Fruit fly (Drosophila melanogaster) whole organism, embryonic: ENCODE data around the gene CG6962.

Experiments
- Bgb ChIP-seq: fragments of 200-800 bp; sonication (Bioruptor generic); IDR thresholded peaks from 2 replicates; pipeline ENCODE4 v1.3.6; 2022; ENCODE audit warnings: missing biosample characterization, missing genetic modification characterization; ENCODE audit not compliant: partially characterized antibody
- CG10431 ChIP-seq: fragments of 200-800 bp; sonication (Bioruptor generic); optimal IDR thresholded peaks from 3 replicates; lab custom pipeline; 2018; ENCODE audit warnings: missing biosample characterization, mild to moderate bottlenecking, missing genetic modification characterization
- CG11093 ChIP-seq: fragments of 200-800 bp; sonication (Bioruptor generic); IDR thresholded peaks from 3 replicates; pipeline ENCODE4 v1.3.6; 2022; ENCODE audit warnings: missing biosample characterization, missing genetic modification characterization
- CG11504 ChIP-seq: fragments of 200-800 bp; sonication (Bioruptor generic); optimal IDR thresholded peaks from 3 replicates; lab custom pipeline; 2019; ENCODE audit warnings: missing biosample characterization, mild to moderate bottlenecking, missing genetic modification characterization, moderate library complexity
- CG12299 ChIP-seq: fragments of 200-800 bp; sonication (Bioruptor generic); optimal IDR thresholded peaks from 2 replicates; lab custom pipeline; 2018; ENCODE audit warnings: missing biosample characterization, mild to moderate bottlenecking, missing genetic modification characterization
- CG14441 ChIP-seq: fragments of 200-800 bp; sonication (Bioruptor generic); IDR thresholded peaks from 2 replicates; pipeline ENCODE4 v1.3.6; 2022; ENCODE audit warnings: missing biosample characterization, missing genetic modification characterization
- CG14667 ChIP-seq: fragments of 200-800 bp; sonication (Bioruptor generic); IDR thresholded peaks from 2 replicates; pipeline ENCODE4 v1.3.6; 2022; ENCODE audit warnings: missing biosample characterization, missing genetic modification characterization
- CG1602 ChIP-seq: fragments of 200-800 bp; sonication (Bioruptor generic); optimal IDR thresholded peaks from 3 replicates; lab custom pipeline; 2016; ENCODE audit warnings: missing biosample characterization, missing genetic modification characterization
- CG1792 ChIP-seq: fragments of 200-800 bp; sonication (Bioruptor generic); optimal IDR thresholded peaks from 2 replicates; lab custom pipeline; 2016; ENCODE audit warnings: missing biosample characterization, missing genetic modification characterization
- CG1832 ChIP-seq: fragments of 200-800 bp; sonication (Bioruptor generic); optimal IDR thresholded peaks from 2 replicates; lab custom pipeline; 2017; ENCODE audit warnings: missing biosample characterization, mild to moderate bottlenecking, missing genetic modification characterization, inconsistent platforms
- CG32767 ChIP-seq: fragments of 200-800 bp; sonication (Bioruptor generic); IDR thresholded peaks from 2 replicates; pipeline ENCODE4 v1.3.6; 2022; ENCODE audit warnings: missing biosample characterization, missing genetic modification characterization
- CG32772 ChIP-seq: fragments of 200-800 bp; sonication (Bioruptor generic); IDR thresholded peaks from 2 replicates; pipeline ENCODE4 v1.3.6; 2022; ENCODE audit warnings: missing biosample characterization, missing genetic modification characterization
- CG33213 ChIP-seq: fragments of 200-800 bp; sonication (Bioruptor generic); optimal IDR thresholded peaks from 3 replicates; lab custom pipeline; 2016; ENCODE audit warnings: missing biosample characterization, missing genetic modification characterization
- CG34224 ChIP-seq: fragments of 200-800 bp; sonication (Bioruptor generic); IDR thresholded peaks from 3 replicates; pipeline ENCODE4 v1.3.6; 2022; ENCODE audit warnings: missing biosample characterization, missing genetic modification characterization; ENCODE audit not compliant: partially characterized antibody
- CG3838 ChIP-seq: fragments of 200-800 bp; sonication (Bioruptor generic); optimal IDR thresholded peaks from 3 replicates; lab custom pipeline; 2016; ENCODE audit warnings: missing biosample characterization, missing genetic modification characterization
- CG4617 ChIP-seq: fragments of 200-800 bp; sonication (Bioruptor generic); optimal IDR thresholded peaks from 3 replicates; lab custom pipeline; 2016; ENCODE audit warnings: missing biosample characterization, missing genetic modification characterization, borderline replicate concordance
- CG6689 ChIP-seq: fragments of 200-800 bp; sonication (Bioruptor generic); IDR thresholded peaks from 2 replicates; pipeline ENCODE4 v1.3.6; 2022; ENCODE audit warnings: missing biosample characterization, missing genetic modification characterization
- CG7556 ChIP-seq: fragments of 200-800 bp; sonication (Bioruptor generic); optimal IDR thresholded peaks from 2 replicates; lab custom pipeline; 2017; ENCODE audit warnings: missing biosample characterization, mild to moderate bottlenecking, missing genetic modification characterization
- CG7745 ChIP-seq: fragments of 200-800 bp; sonication (Bioruptor generic); optimal IDR thresholded peaks from 2 replicates; lab custom pipeline; 2018; ENCODE audit warnings: missing biosample characterization, mild to moderate bottlenecking, missing genetic modification characterization, moderate library complexity
- CG8089 ChIP-seq: fragments of 200-800 bp; sonication (Bioruptor generic); optimal IDR thresholded peaks from 3 replicates; lab custom pipeline; 2016; ENCODE audit warnings: missing biosample characterization, missing genetic modification characterization
- CG8478 ChIP-seq: fragments of >200 bp; optimal IDR thresholded peaks from 2 replicates; lab custom pipeline; 2018
- CG9609 ChIP-seq: fragments of 200-800 bp; sonication (Bioruptor generic); optimal IDR thresholded peaks from 3 replicates; lab custom pipeline; 2016; ENCODE audit warnings: missing biosample characterization, missing genetic modification characterization
- CHES-1-like ChIP-seq: fragments of 200-800 bp; sonication (Bioruptor generic); optimal IDR thresholded peaks from 2 replicates; lab custom pipeline; 2016; ENCODE audit warnings: missing biosample characterization, missing genetic modification characterization
- Dad ChIP-seq: fragments of 200-800 bp; sonication (Bioruptor generic); optimal IDR thresholded peaks from 3 replicates; lab custom pipeline; 2016; ENCODE audit warnings: missing biosample characterization, missing genetic modification characterization
- Dek ChIP-seq: fragments of 200-800 bp; sonication (Bioruptor generic); optimal IDR thresholded peaks from 3 replicates; lab custom pipeline; 2019; ENCODE audit warnings: missing biosample characterization, mild to moderate bottlenecking, missing genetic modification characterization, moderate library complexity
- Dfd ChIP-seq, 2 experiments: fragments of >200 bp; optimal IDR thresholded peaks; 2 replicates each; lab custom pipeline; 2017; ENCODE audit warnings: missing biosample characterization in 2 of 2, missing genetic modification characterization in 2 of 2
- Dp ChIP-seq: fragments of 200-800 bp; sonication (Bioruptor generic); optimal IDR thresholded peaks from 2 replicates; lab custom pipeline; 2018; ENCODE audit warnings: missing biosample characterization, mild to moderate bottlenecking, missing genetic modification characterization, moderate library complexity
- E2f2 ChIP-seq: fragments of 200-800 bp; sonication (Bioruptor generic); IDR thresholded peaks from 2 replicates; pipeline ENCODE4 v1.3.6; 2022; ENCODE audit warnings: missing biosample characterization, missing genetic modification characterization
- Lhr ChIP-seq: fragments of 200-800 bp; sonication (Bioruptor generic); optimal IDR thresholded peaks from 3 replicates; lab custom pipeline; 2017; ENCODE audit warnings: mild to moderate bottlenecking, missing biosample characterization, missing genetic modification reagents, missing genetic modification characterization
- NK7.1 ChIP-seq: fragments of 200-800 bp; sonication (Bioruptor generic); optimal IDR thresholded peaks from 3 replicates; lab custom pipeline; 2016; ENCODE audit warnings: missing biosample characterization, missing genetic modification characterization
- Sin3A ChIP-seq: fragments of >200 bp; optimal IDR thresholded peaks from 2 replicates; lab custom pipeline; 2018
- Tbp ChIP-seq: fragments of >200 bp; optimal IDR thresholded peaks from 2 replicates; lab custom pipeline; 2018; ENCODE audit warnings: missing biosample characterization, missing genetic modification characterization
- Usf ChIP-seq: fragments of 200-800 bp; sonication (Bioruptor generic); optimal IDR thresholded peaks from 2 replicates; lab custom pipeline; 2017; ENCODE audit warnings: missing genotype, missing biosample characterization, missing genetic modification characterization
- cas ChIP-seq: fragments of 200-800 bp; sonication (Bioruptor generic); IDR thresholded peaks from 2 replicates; pipeline ENCODE4 v1.3.6; 2022; ENCODE audit warnings: missing biosample characterization, missing genetic modification characterization
- cato ChIP-seq: fragments of 200-800 bp; sonication (Bioruptor generic); optimal IDR thresholded peaks from 2 replicates; lab custom pipeline; 2016; ENCODE audit warnings: missing biosample characterization, missing genetic modification characterization, borderline replicate concordance
- danr ChIP-seq: fragments of 200-800 bp; sonication (Bioruptor generic); IDR thresholded peaks from 2 replicates; pipeline ENCODE4 v1.3.6; 2022; ENCODE audit warnings: missing biosample characterization, missing genetic modification characterization
- esg ChIP-seq: fragments of 200-800 bp; sonication (Bioruptor generic); conservative IDR thresholded peaks from 2 replicates; pipeline ENCODE4 v1.3.6; 2022; ENCODE audit warnings: missing biosample characterization, missing genetic modification characterization
- eve ChIP-seq, 2 experiments: fragments of >200 bp; optimal IDR thresholded peaks; 2 replicates each; lab custom pipeline; 2017; ENCODE audit warnings: missing biosample characterization in 2 of 2, missing genetic modification characterization in 2 of 2
- fu2 ChIP-seq: fragments of 200-800 bp; sonication (Bioruptor generic); optimal IDR thresholded peaks from 2 replicates; lab custom pipeline; 2016; ENCODE audit warnings: missing biosample characterization, missing genetic modification characterization
- klu ChIP-seq: fragments of 200-800 bp; sonication (Bioruptor generic); IDR thresholded peaks from 2 replicates; pipeline ENCODE4 v1.3.6; 2022; ENCODE audit warnings: missing biosample characterization, missing genetic modification characterization
- knrl ChIP-seq: fragments of 200-800 bp; sonication (Bioruptor generic); IDR thresholded peaks from 3 replicates; pipeline ENCODE4 v1.3.6; 2022; ENCODE audit warnings: missing biosample characterization, missing genetic modification characterization; ENCODE audit not compliant: partially characterized antibody
- nom ChIP-seq: fragments of 200-800 bp; sonication (Bioruptor generic); optimal IDR thresholded peaks from 2 replicates; lab custom pipeline; 2017; ENCODE audit warnings: missing biosample characterization, missing genetic modification characterization, mild to moderate bottlenecking, moderate library complexity, missing genetic modification reagents
- org-1 ChIP-seq: fragments of 200-800 bp; sonication (Bioruptor generic); optimal IDR thresholded peaks from 2 replicates; lab custom pipeline; 2017; ENCODE audit warnings: missing biosample characterization, missing genetic modification characterization
- sima ChIP-seq: fragments of 200-800 bp; sonication (Bioruptor generic); optimal IDR thresholded peaks from 2 replicates; lab custom pipeline; 2016; ENCODE audit warnings: missing biosample characterization, missing genetic modification characterization
- slbo ChIP-seq: fragments of 200-800 bp; sonication (Bioruptor generic); IDR thresholded peaks from 2 replicates; pipeline ENCODE4 v1.3.6; 2022; ENCODE audit warnings: missing biosample characterization, missing genetic modification characterization
- sqz ChIP-seq: fragments of 200-800 bp; sonication (Bioruptor generic); optimal IDR thresholded peaks from 3 replicates; lab custom pipeline; 2018; ENCODE audit warnings: missing biosample characterization, mild to moderate bottlenecking, missing genetic modification characterization
- trh ChIP-seq: fragments of 200-800 bp; sonication (Bioruptor generic); optimal IDR thresholded peaks from 2 replicates; lab custom pipeline; 2016; ENCODE audit warnings: missing biosample characterization, missing genetic modification characterization
- tup ChIP-seq: fragments of 200-800 bp; sonication (Bioruptor generic); optimal IDR thresholded peaks from 2 replicates; lab custom pipeline; 2016; ENCODE audit warnings: missing biosample characterization, mild to moderate bottlenecking, missing genetic modification characterization, moderate library complexity
- tx ChIP-seq: fragments of 200-800 bp; sonication (Bioruptor generic); optimal IDR thresholded peaks from 2 replicates; lab custom pipeline; 2016; ENCODE audit warnings: missing biosample characterization, missing genetic modification characterization
- z ChIP-seq: fragments of 200-800 bp; sonication (Bioruptor generic); IDR thresholded peaks from 3 replicates; pipeline ENCODE4 v1.3.6; 2022; ENCODE audit warnings: missing biosample characterization, missing genetic modification characterization

Gene CG6962

dm6 chr3R:11849378-11850249, 32.7 kb downstream of the CG6962 start (continued):
- peak; percentile 54; the same call in 1 of the 2 replicates for TF ChIP-seq slbo (GFP tag; lab: Robert Waterston, UW)
- peak; percentile 67 for TF ChIP-seq Dek (tag; lab: Kevin White, UChicago)
- peak; percentile 81 for TF ChIP-seq NK7.1 (GFP tag; lab: Kevin White, UChicago)
- TF ChIP-seq Bgb, result no peak
- peak; percentile 92 for TF ChIP-seq CG11504 (tag; lab: Kevin White, UChicago)
- peak; percentile 38 for TF ChIP-seq Usf (GFP tag; lab: Kevin White, UChicago)
- peak; percentile 92 for TF ChIP-seq CG11093
- TF ChIP-seq z (GFP tag; lab: Robert Waterston, UW), result peak; percentile 64; the same call in 2 of the 3 replicates
- TF ChIP-seq Lhr, result peak; percentile 86
- TF ChIP-seq CG10431, result peak; percentile 88
- TF ChIP-seq knrl (GFP tag; lab: Robert Waterston, UW), result 0 out of 3 replicates have a peak, but pooled peaks have one; percentile 27
- peak; percentile 80 for TF ChIP-seq tx (GFP tag; lab: Kevin White, UChicago)
- peak; percentile 14 for TF ChIP-seq nom
- peak; percentile 78 for TF ChIP-seq CG14441
- TF ChIP-seq esg (GFP tag; lab: Robert Waterston, UW), result peak; percentile 80
- peak; percentile 95 for TF ChIP-seq CG32772 (GFP tag; lab: Robert Waterston, UW)
- TF ChIP-seq Dp, result no peak
- TF ChIP-seq CG1602 (GFP tag; lab: Kevin White, UChicago), result peak; percentile 90
- TF ChIP-seq CG7745 (tag; lab: Kevin White, UChicago), result no peak
- peak; percentile 57; the same call in 1 of the 2 replicates for TF ChIP-seq klu (GFP tag; lab: Robert Waterston, UW)
- peak; percentile 74 for TF ChIP-seq CG4617 (GFP tag; lab: Kevin White, UChicago)
- TF ChIP-seq E2f2 (GFP tag; lab: Robert Waterston, UW), result peak; percentile 61; the same call in 1 of the 2 replicates
- peak; percentile 63 for TF ChIP-seq CG3838 (GFP tag; lab: Kevin White, UChicago)
- peak in 1 of 2 experiments; percentile 95 for TF ChIP-seq eve (GFP tag; optimal IDR thresholded peaks at IDR 0.05; lab: Kevin White, UChicago)
- peak; percentile 88 for TF ChIP-seq CG33213 (GFP tag; lab: Kevin White, UChicago)
- TF ChIP-seq CHES-1-like (GFP tag; lab: Kevin White, UChicago), result peak; percentile 55
- TF ChIP-seq Sin3A (lab: Kevin White, UChicago), result no peak
- TF ChIP-seq danr (GFP tag; lab: Robert Waterston, UW), result peak; percentile 83
- TF ChIP-seq CG8478 (lab: Kevin White, UChicago), result no peak
- TF ChIP-seq CG8089 (GFP tag; lab: Kevin White, UChicago), result peak; percentile 92
- no peak for TF ChIP-seq CG34224 (GFP tag; lab: Robert Waterston, UW)
- TF ChIP-seq Tbp, result no peak
- TF ChIP-seq sqz (GFP tag; lab: Kevin White, UChicago), result peak; percentile 70
- TF ChIP-seq CG14667 (GFP tag; lab: Robert Waterston, UW), result peak; percentile 80
- peak; percentile 80 for TF ChIP-seq CG1792 (GFP tag; lab: Kevin White, UChicago)
- peak; percentile 88 for TF ChIP-seq CG7556 (GFP tag; lab: Kevin White, UChicago)
- peak; percentile 39 for TF ChIP-seq fu2 (GFP tag; lab: Kevin White, UChicago)
- TF ChIP-seq CG32767 (GFP tag; lab: Robert Waterston, UW), result peak; percentile 83
- TF ChIP-seq Dad, result peak; percentile 77
- peak; percentile 91 for TF ChIP-seq org-1
- TF ChIP-seq sima (GFP tag; lab: Kevin White, UChicago), result peak; percentile 61
- TF ChIP-seq CG6689 (GFP tag; lab: Robert Waterston, UW), result peak; percentile 92
- TF ChIP-seq cas, result no peak
- TF ChIP-seq Dfd (GFP tag; optimal IDR thresholded peaks at IDR 0.05; lab: Kevin White, UChicago), result no peak
- TF ChIP-seq CG1832 (GFP tag; lab: Kevin White, UChicago), result no peak
- TF ChIP-seq CG9609, result peak; percentile 84
- peak; percentile 84 for TF ChIP-seq trh (GFP tag; lab: Kevin White, UChicago)
- TF ChIP-seq cato (GFP tag; lab: Kevin White, UChicago), result peak; percentile 76
- peak; percentile 87 for TF ChIP-seq CG12299 (tag; lab: Kevin White, UChicago)
- peak; percentile 52 for TF ChIP-seq tup (GFP tag; lab: Kevin White, UChicago)
